Worm (Caenorhabditis elegans): Measurements from ENCODE around the gene F10G7.9.

ce11 chrII:4671692-4672091, 34.6 kb downstream of the F10G7.9 start, which contains the start of gene T05A7.6:
- TF ChIP-seq ama-1 (optimal IDR thresholded peaks at IDR 0.05) = no peak
- no peak for TF ChIP-seq nhr-237 (tag; optimal IDR thresholded peaks at IDR 0.05)
- TF ChIP-seq ceh-9 (tag; optimal IDR thresholded peaks at IDR 0.05) = no peak

Data from whole organism, L3 larva.